Worm (Caenorhabditis elegans) whole organism, L2 larva: ENCODE results near the gene wrt-9.

Source experiments
- C34F6.9 ChIP-seq: fragments of 150-350 bp; optimal IDR thresholded peaks from 2 replicates; lab custom pipeline; 2014; ENCODE audit warnings: missing biosample characterization, missing genetic modification characterization
- R02D3.7 ChIP-seq: fragments of 150-350 bp; optimal IDR thresholded peaks from 2 replicates; lab custom pipeline; 2014; ENCODE audit warnings: missing biosample characterization, missing genetic modification characterization
- alr-1 ChIP-seq: fragments of 150-350 bp; optimal IDR thresholded peaks from 2 replicates; lab custom pipeline; 2014; ENCODE audit warnings: missing biosample characterization, missing genetic modification characterization
- aly-2 ChIP-seq: fragments of 150-350 bp; optimal IDR thresholded peaks from 2 replicates; lab custom pipeline; 2014; ENCODE audit warnings: missing biosample characterization, missing genetic modification characterization
- ama-1 ChIP-seq: fragments of 150-350 bp; optimal IDR thresholded peaks from 2 replicates; lab custom pipeline; 2018; ENCODE audit warnings: inconsistent platforms
- blmp-1 ChIP-seq: sonication (generic microtip); optimal IDR thresholded peaks from 2 replicates; lab custom pipeline; 2017; ENCODE audit warnings: missing genetic modification characterization, mild to moderate bottlenecking, missing compliant biosample characterization, antibody characterized with exemption, moderate library complexity; ENCODE audit not compliant: insufficient read depth
- ceh-16 ChIP-seq: fragments of 150-350 bp; optimal IDR thresholded peaks from 2 replicates; lab custom pipeline; 2014; ENCODE audit warnings: missing biosample characterization, missing genetic modification characterization
- crh-2 ChIP-seq: sonication (generic microtip); optimal IDR thresholded peaks from 2 replicates; lab custom pipeline; 2017; ENCODE audit warnings: missing biosample characterization, missing genetic modification characterization
- dmd-4 ChIP-seq: sonication (generic microtip); optimal IDR thresholded peaks from 2 replicates; lab custom pipeline; 2017; ENCODE audit warnings: missing biosample characterization, missing genetic modification characterization
- lin-11 ChIP-seq: fragments of 150-350 bp; sonication (generic microtip); optimal IDR thresholded peaks from 2 replicates; lab custom pipeline; 2014; ENCODE audit warnings: missing biosample characterization, missing genetic modification characterization, inconsistent platforms, mixed read lengths
- lin-39 ChIP-seq: fragments of 150-350 bp; optimal IDR thresholded peaks from 2 replicates; lab custom pipeline; 2014; ENCODE audit warnings: missing biosample characterization, missing genetic modification reagents, missing genetic modification characterization
- mab-5 ChIP-seq: fragments of 150-350 bp; optimal IDR thresholded peaks from 2 replicates; lab custom pipeline; 2014; ENCODE audit warnings: missing biosample characterization, missing genetic modification characterization
- mbf-1 ChIP-seq: sonication (generic microtip); optimal IDR thresholded peaks from 2 replicates; lab custom pipeline; 2017; ENCODE audit warnings: missing biosample characterization, missing genetic modification characterization
- mdl-1 ChIP-seq, 2 experiments: fragments of 150-350 bp in 1 of 2; sonication (generic microtip) in 1 of 2; optimal IDR thresholded peaks; 2 replicates each; lab custom pipeline; 2017; ENCODE audit warnings: missing biosample characterization in 2 of 2, missing genetic modification characterization in 2 of 2
- nhr-10 ChIP-seq: sonication (generic microtip); optimal IDR thresholded peaks from 2 replicates; lab custom pipeline; 2017; ENCODE audit warnings: missing biosample characterization, missing genetic modification characterization
- nhr-12 ChIP-seq: fragments of 150-350 bp; optimal IDR thresholded peaks from 2 replicates; lab custom pipeline; 2014; ENCODE audit warnings: missing biosample characterization, missing genetic modification characterization
- nhr-21 ChIP-seq: fragments of 150-350 bp; optimal IDR thresholded peaks from 2 replicates; lab custom pipeline; 2014; ENCODE audit warnings: missing biosample characterization, missing genetic modification characterization
- nhr-237 ChIP-seq: fragments of 150-350 bp; optimal IDR thresholded peaks from 2 replicates; lab custom pipeline; 2014; ENCODE audit warnings: missing biosample characterization, missing genetic modification characterization
- nhr-25 ChIP-seq: fragments of 150-350 bp; sonication (generic microtip); optimal IDR thresholded peaks from 3 replicates; lab custom pipeline; 2014; ENCODE audit warnings: missing biosample characterization, missing genetic modification characterization
- peb-1 ChIP-seq: fragments of 150-350 bp; optimal IDR thresholded peaks from 2 replicates; lab custom pipeline; 2014; ENCODE audit warnings: missing biosample characterization, missing genetic modification characterization
- sem-4 ChIP-seq: fragments of 150-350 bp; optimal IDR thresholded peaks from 2 replicates; lab custom pipeline; 2014; ENCODE audit warnings: missing biosample characterization, missing genetic modification reagents, missing genetic modification characterization
- sma-3 ChIP-seq: sonication (generic microtip); optimal IDR thresholded peaks from 2 replicates; lab custom pipeline; 2016; ENCODE audit warnings: missing genetic modification reagents, missing genetic modification characterization, missing compliant biosample characterization
- snpc-4 ChIP-seq: fragments of 150-350 bp; optimal IDR thresholded peaks from 2 replicates; lab custom pipeline; 2014; ENCODE audit warnings: missing biosample characterization, missing genetic modification characterization
- unc-39 ChIP-seq: fragments of 150-350 bp; optimal IDR thresholded peaks from 2 replicates; lab custom pipeline; 2014; ENCODE audit warnings: missing biosample characterization, missing genetic modification characterization
- unc-55 ChIP-seq: fragments of 150-350 bp; sonication (generic microtip); optimal IDR thresholded peaks from 3 replicates; lab custom pipeline; 2014; ENCODE audit warnings: missing biosample characterization, missing genetic modification reagents, missing genetic modification characterization
- unc-62 ChIP-seq: fragments of 150-350 bp; optimal IDR thresholded peaks from 2 replicates; lab custom pipeline; 2014; ENCODE audit warnings: missing biosample characterization, missing genetic modification reagents, missing genetic modification characterization
- ztf-1 ChIP-seq: fragments of 200-800 bp; sonication (Bioruptor generic); conservative IDR thresholded peaks from 2 replicates; pipeline ENCODE4 v1.3.6; 2022; ENCODE audit warnings: missing genetic modification characterization, missing compliant biosample characterization
- ztf-11 ChIP-seq: sonication (generic microtip); optimal IDR thresholded peaks from 2 replicates; lab custom pipeline; 2017; ENCODE audit warnings: missing biosample characterization, missing genetic modification characterization

wrt-9 gene

DNA sequence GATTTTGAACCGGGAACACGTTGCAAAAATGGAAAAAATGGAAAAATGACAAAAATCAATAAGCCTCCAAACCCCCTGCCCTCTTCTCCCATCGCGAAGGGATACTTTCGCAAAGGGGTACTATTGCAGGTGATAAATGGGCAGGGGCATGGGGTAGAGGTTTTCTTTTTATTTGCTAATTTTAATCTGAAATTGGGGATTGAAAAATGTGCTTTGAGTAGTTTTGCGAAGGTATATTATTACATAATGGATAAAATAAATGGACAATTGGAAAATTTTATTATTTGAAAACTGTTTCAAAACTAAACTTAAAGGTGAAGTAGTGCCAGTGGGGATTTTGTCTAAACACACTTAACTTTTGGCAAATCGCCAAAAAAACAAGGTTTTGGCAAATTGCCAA is 50.6 kb downstream of the wrt-9 start (continued):
- TF ChIP-seq lin-11 (tag; lab: Kevin White, UChicago) (peak; percentile 93), unc-55 (GFP tag; lab: Kevin White, UChicago) (peak; percentile 100), dmd-4 (tag; lab: Kevin White, UChicago) (peak; percentile 81), nhr-12 (tag; lab: Kevin White, UChicago) (peak; percentile 44), R02D3.7 (tag; lab: Kevin White, UChicago) (peak; percentile 64), nhr-237 (tag; lab: Kevin White, UChicago) (peak; percentile 96)

DNA sequence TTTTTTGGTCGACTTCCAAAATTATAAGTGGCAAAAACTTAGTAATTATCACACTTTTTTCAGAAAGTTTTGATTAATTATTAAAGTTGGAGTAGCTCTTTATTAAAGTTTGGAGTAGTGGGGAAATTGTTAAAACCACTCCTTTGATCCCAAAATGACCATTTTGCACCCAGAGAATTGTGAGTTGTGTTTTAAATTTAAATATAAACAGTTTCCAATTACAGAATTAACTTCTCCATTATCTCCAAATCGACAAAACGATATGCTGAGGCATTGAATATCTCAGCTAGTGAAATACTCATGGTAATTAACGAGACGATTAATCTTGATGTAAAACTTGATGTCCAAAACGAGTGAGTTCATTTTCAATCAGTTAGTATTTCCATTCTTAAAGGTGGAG is 51.4 kb downstream of the wrt-9 start, which contains the start of gene fbxb-58:
TSS of gene fbxb-58 (plus strand) at position 301 of the 400 bp plus-strand sequence.
- TF ChIP-seq mdl-1 (tag; optimal IDR thresholded peaks at IDR 0.05; lab: Kevin White, UChicago) (no peak), ztf-1 (GFP tag; lab: Robert Waterston, UW) (no peak), snpc-4 (no peak), lin-11 (tag; lab: Kevin White, UChicago) (no peak), sem-4 (tag; lab: Kevin White, UChicago) (no peak), ama-1 (lab: Kevin White, UChicago) (no peak), dmd-4 (tag; lab: Kevin White, UChicago) (no peak), lin-39 (no peak), unc-39 (tag; lab: Kevin White, UChicago) (no peak), nhr-10 (tag; lab: Kevin White, UChicago) (no peak), mab-5 (no peak), unc-62 (GFP tag; lab: Kevin White, UChicago) (no peak), blmp-1 (tag; lab: Kevin White, UChicago) (no peak), nhr-12 (tag; lab: Kevin White, UChicago) (no peak), nhr-25 (tag; lab: Kevin White, UChicago) (no peak)

ce11 chrX:1629746-1630145 is 53.3 kb downstream of the wrt-9 start:
- no peak for TF ChIP-seq ztf-11 (tag; lab: Kevin White, UChicago)

DNA sequence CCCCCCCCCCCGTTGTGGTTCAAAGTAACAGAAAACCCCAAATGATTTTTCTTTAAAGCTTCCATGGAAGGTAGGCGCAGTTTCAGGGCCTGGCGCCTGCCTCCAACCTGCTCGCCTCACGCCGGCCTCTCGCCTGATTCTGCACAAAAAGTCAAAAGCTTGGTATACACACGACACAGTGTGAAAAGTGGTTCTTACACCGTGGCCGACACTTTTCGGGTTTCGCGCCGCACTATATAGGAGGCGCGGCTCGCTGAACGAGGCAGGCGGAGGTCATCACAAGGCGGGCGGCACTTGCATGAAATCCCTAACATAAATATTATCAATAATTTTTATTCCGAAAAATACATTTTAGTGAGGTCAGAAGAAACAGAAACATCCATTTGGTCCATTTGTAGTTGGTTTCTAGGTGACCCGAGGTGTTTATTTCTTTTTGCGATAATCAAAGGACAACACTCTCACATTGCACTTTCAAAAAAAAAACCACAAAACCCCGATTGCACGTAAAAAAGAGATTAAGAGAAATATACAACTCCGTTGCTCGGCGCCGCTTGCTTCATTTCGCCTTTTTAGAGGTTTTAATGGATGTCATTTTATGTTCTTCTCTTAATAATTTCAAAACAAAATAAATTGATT is 54.6 kb downstream of the wrt-9 start, which contains the start of gene ZK380.2:
TSS of gene ZK380.2 (plus strand) at position 586 of the 636 bp plus-strand sequence.
- TF ChIP-seq nhr-12 (tag; lab: Kevin White, UChicago) (no peak), ztf-11 (tag; lab: Kevin White, UChicago) (no peak), ceh-16 (no peak), sma-3 (GFP tag; lab: Kevin White, UChicago) (no peak), nhr-10 (tag; lab: Kevin White, UChicago) (no peak), peb-1 (tag; lab: Kevin White, UChicago) (no peak), nhr-21 (tag; lab: Kevin White, UChicago) (no peak), sem-4 (tag; lab: Kevin White, UChicago) (no peak), nhr-237 (tag; lab: Kevin White, UChicago) (no peak), unc-55 (GFP tag; lab: Kevin White, UChicago) (no peak), snpc-4 (no peak), mbf-1 (tag; lab: Kevin White, UChicago) (no peak), alr-1 (no peak), crh-2 (tag; lab: Kevin White, UChicago) (no peak), C34F6.9 (tag; lab: Kevin White, UChicago) (no peak), aly-2 (tag; lab: Kevin White, UChicago) (no peak)
